Worm (Caenorhabditis elegans): ENCODE data around the gene F08C6.18.

F08C6.18 gene

ce11 chrX:7546509-7546908, 26.9 kb downstream of the F08C6.18 start, which contains the start of gene col-174:
TSS of gene col-174 (plus strand) at chrX:7546809.
- TF ChIP-seq nhr-85 (tag), result peak; percentile 5
- TF ChIP-seq lin-14 (GFP tag; optimal IDR thresholded peaks at IDR 0.05), result peak; percentile 4
- TF ChIP-seq nhr-20 (tag; optimal IDR thresholded peaks at IDR 0.05), result no peak
- peak; percentile 67 for TF ChIP-seq blmp-1 (tag; optimal IDR thresholded peaks at IDR 0.05)

ce11 chrX:7541078-7541477, 32.4 kb downstream of the F08C6.18 start:
- no peak for TF ChIP-seq nhr-47 (tag; optimal IDR thresholded peaks at IDR 0.05)
- peak; percentile 7 for TF ChIP-seq lin-14 (GFP tag; optimal IDR thresholded peaks at IDR 0.05)
- no peak for TF ChIP-seq unc-30 (tag; optimal IDR thresholded peaks at IDR 0.05)

- TF ChIP-seq xbp-1 (tag; optimal IDR thresholded peaks at IDR 0.05), result no peak
- TF ChIP-seq egl-13 (tag; optimal IDR thresholded peaks at IDR 0.05), result no peak
- TF ChIP-seq snu-23 (GFP tag; optimal IDR thresholded peaks at IDR 0.05), result no peak
- no peak for TF ChIP-seq lin-39 (tag; optimal IDR thresholded peaks at IDR 0.05)
- TF ChIP-seq rnt-1 (tag; optimal IDR thresholded peaks at IDR 0.05), result no peak
Measured at ce11 chrX:7540033-7540432, 33.4 kb downstream of the F08C6.18 start, which contains the start of gene glb-16. TSS of gene glb-16 (minus strand) at chrX:7540133.

- peak; percentile 67 for TF ChIP-seq blmp-1 (tag; optimal IDR thresholded peaks at IDR 0.05)
- peak in 1 of 6 experiments; percentile 28 for TF ChIP-seq elt-3 (tag; optimal IDR thresholded peaks at IDR 0.05)
- TF ChIP-seq ceh-63 (GFP tag; optimal IDR thresholded peaks at IDR 0.05), result no peak
Measured at ce11 chrX:7537742-7538268, 35.6 kb downstream of the F08C6.18 start, which contains the start of gene dpy-7. TSS of gene dpy-7 (minus strand) at chrX:7537792.

ce11 chrX:7536869-7537268, 36.6 kb downstream of the F08C6.18 start:
- TF ChIP-seq elt-2 (tag; optimal IDR thresholded peaks at IDR 0.05) (no peak), sptf-1 (tag; optimal IDR thresholded peaks at IDR 0.05) (no peak), ets-5 (GFP tag; IDR thresholded peaks at IDR 0.05) (no peak), ces-1 (GFP tag; optimal IDR thresholded peaks at IDR 0.05) (no peak), unc-130 (tag; optimal IDR thresholded peaks at IDR 0.05) (no peak), nhr-12 (tag; optimal IDR thresholded peaks at IDR 0.05) (no peak), ceh-63 (GFP tag; optimal IDR thresholded peaks at IDR 0.05) (no peak), C34B4.2 (tag; optimal IDR thresholded peaks at IDR 0.05) (no peak), zag-1 (tag; optimal IDR thresholded peaks at IDR 0.05) (no peak), unc-62 (GFP tag; optimal IDR thresholded peaks at IDR 0.05) (no peak), fkh-8 (tag; optimal IDR thresholded peaks at IDR 0.05) (no peak), jun-1 (tag; optimal IDR thresholded peaks at IDR 0.05) (no peak)

- TF ChIP-seq dpl-1 (GFP tag; optimal IDR thresholded peaks at IDR 0.05) (no peak), ceh-63 (GFP tag; optimal IDR thresholded peaks at IDR 0.05) (peak; percentile 71), unc-86 (tag; optimal IDR thresholded peaks at IDR 0.05) (no peak)
Measured at ce11 chrX:7534454-7534853, 39.0 kb downstream of the F08C6.18 start.

- TF ChIP-seq pag-3 (tag; optimal IDR thresholded peaks at IDR 0.05; ENCODE audit: borderline replicate concordance, insufficient read depth) (no peak), nhr-20 (tag; optimal IDR thresholded peaks at IDR 0.05) (no peak), nhr-47 (tag; optimal IDR thresholded peaks at IDR 0.05) (no peak), ceh-8 (GFP tag; optimal IDR thresholded peaks at IDR 0.05) (no peak), sup-37 (GFP tag; optimal IDR thresholded peaks at IDR 0.05) (no peak), xbp-1 (tag; optimal IDR thresholded peaks at IDR 0.05) (no peak), dpl-1 (GFP tag; optimal IDR thresholded peaks at IDR 0.05) (no peak), irx-1 (tag; optimal IDR thresholded peaks at IDR 0.05) (no peak), dsc-1 (tag; optimal IDR thresholded peaks at IDR 0.05) (no peak), swsn-7 (tag; optimal IDR thresholded peaks at IDR 0.05) (no peak), nhr-28 (tag; optimal IDR thresholded peaks at IDR 0.05) (no peak), egl-13 (tag; optimal IDR thresholded peaks at IDR 0.05) (no peak), lir-3 (tag; optimal IDR thresholded peaks at IDR 0.05; ENCODE audit: poor library complexity) (no peak), mdl-1 (tag; optimal IDR thresholded peaks at IDR 0.05) (no peak), jun-1 (tag; optimal IDR thresholded peaks at IDR 0.05) (no peak), skn-1 (tag; optimal IDR thresholded peaks at IDR 0.05) (no peak), lsy-2 (tag; optimal IDR thresholded peaks at IDR 0.05) (no peak)
Measured at ce11 chrX:7532632-7533031, 40.8 kb downstream of the F08C6.18 start, which contains the start of gene ceh-14. TSS of gene ceh-14 (minus strand) at chrX:7532732.
